Worm (Caenorhabditis elegans) whole organism, L2 larva: Measurements from ENCODE around the gene K03B4.4.

ENCODE experiments used
- F13H6.1 ChIP-seq: sonication (generic microtip); optimal IDR thresholded peaks from 2 replicates; lab custom pipeline; 2016; ENCODE audit warnings: missing genetic modification characterization, missing compliant biosample characterization
- R02D3.7 ChIP-seq: fragments of 150-350 bp; optimal IDR thresholded peaks from 2 replicates; lab custom pipeline; 2014; ENCODE audit warnings: missing biosample characterization, missing genetic modification characterization
- Y55F3AM.14 ChIP-seq: fragments of 200-800 bp; sonication (Bioruptor generic); optimal IDR thresholded peaks from 2 replicates; lab custom pipeline; 2018; ENCODE audit warnings: mild to moderate bottlenecking, missing genetic modification characterization, missing compliant biosample characterization
- ZK546.5 ChIP-seq: sonication (generic microtip); optimal IDR thresholded peaks from 2 replicates; lab custom pipeline; 2017; ENCODE audit warnings: missing biosample characterization, missing genetic modification characterization
- ama-1 ChIP-seq: fragments of 150-350 bp; optimal IDR thresholded peaks from 2 replicates; lab custom pipeline; 2018; ENCODE audit warnings: inconsistent platforms
- blmp-1 ChIP-seq: sonication (generic microtip); optimal IDR thresholded peaks from 2 replicates; lab custom pipeline; 2017; ENCODE audit warnings: missing genetic modification characterization, mild to moderate bottlenecking, missing compliant biosample characterization, antibody characterized with exemption, moderate library complexity; ENCODE audit not compliant: insufficient read depth
- ceh-16 ChIP-seq: fragments of 150-350 bp; optimal IDR thresholded peaks from 2 replicates; lab custom pipeline; 2014; ENCODE audit warnings: missing biosample characterization, missing genetic modification characterization
- ceh-82 ChIP-seq: fragments of 150-350 bp; optimal IDR thresholded peaks from 2 replicates; lab custom pipeline; 2014; ENCODE audit warnings: missing biosample characterization, missing genetic modification characterization
- crh-2 ChIP-seq: sonication (generic microtip); optimal IDR thresholded peaks from 2 replicates; lab custom pipeline; 2017; ENCODE audit warnings: missing biosample characterization, missing genetic modification characterization
- dmd-4 ChIP-seq: sonication (generic microtip); optimal IDR thresholded peaks from 2 replicates; lab custom pipeline; 2017; ENCODE audit warnings: missing biosample characterization, missing genetic modification characterization
- egl-27 ChIP-seq: sonication (generic microtip); optimal IDR thresholded peaks from 3 replicates; lab custom pipeline; 2017; ENCODE audit warnings: missing biosample characterization, missing genetic modification reagents, missing genetic modification characterization
- elt-1 ChIP-seq: fragments of 150-350 bp; optimal IDR thresholded peaks from 2 replicates; lab custom pipeline; 2014; ENCODE audit warnings: missing biosample characterization, missing genetic modification characterization
- fos-1 ChIP-seq: fragments of 150-350 bp; optimal IDR thresholded peaks from 2 replicates; lab custom pipeline; 2014; ENCODE audit warnings: missing biosample characterization, missing genetic modification characterization
- gmeb-1 ChIP-seq: fragments of 150-350 bp; optimal IDR thresholded peaks from 2 replicates; lab custom pipeline; 2014; ENCODE audit warnings: missing biosample characterization, missing genetic modification characterization
- lin-13 ChIP-seq: fragments of 150-350 bp; optimal IDR thresholded peaks from 2 replicates; lab custom pipeline; 2014; ENCODE audit warnings: missing biosample characterization, missing genetic modification reagents, missing genetic modification characterization
- lin-39 ChIP-seq: fragments of 150-350 bp; optimal IDR thresholded peaks from 2 replicates; lab custom pipeline; 2014; ENCODE audit warnings: missing biosample characterization, missing genetic modification reagents, missing genetic modification characterization
- lsy-2 ChIP-seq, 2 experiments: fragments of 150-350 bp in 1 of 2; sonication (generic microtip) in 1 of 2; optimal IDR thresholded peaks; 2 replicates each; lab custom pipeline; 2014 to 2017; ENCODE audit warnings: missing biosample characterization in 2 of 2, missing genetic modification characterization in 2 of 2
- mbf-1 ChIP-seq: sonication (generic microtip); optimal IDR thresholded peaks from 2 replicates; lab custom pipeline; 2017; ENCODE audit warnings: missing biosample characterization, missing genetic modification characterization
- nhr-10 ChIP-seq: sonication (generic microtip); optimal IDR thresholded peaks from 2 replicates; lab custom pipeline; 2017; ENCODE audit warnings: missing biosample characterization, missing genetic modification characterization
- nhr-129 ChIP-seq: fragments of 150-350 bp; optimal IDR thresholded peaks from 2 replicates; lab custom pipeline; 2014; ENCODE audit warnings: missing biosample characterization, missing genetic modification characterization
- nhr-21 ChIP-seq: fragments of 150-350 bp; optimal IDR thresholded peaks from 2 replicates; lab custom pipeline; 2014; ENCODE audit warnings: missing biosample characterization, missing genetic modification characterization
- nhr-23 ChIP-seq: fragments of 150-350 bp; optimal IDR thresholded peaks from 2 replicates; lab custom pipeline; 2014; ENCODE audit warnings: missing biosample characterization, missing genetic modification reagents, missing genetic modification characterization
- nhr-237 ChIP-seq: fragments of 150-350 bp; optimal IDR thresholded peaks from 2 replicates; lab custom pipeline; 2014; ENCODE audit warnings: missing biosample characterization, missing genetic modification characterization
- nhr-25 ChIP-seq: fragments of 150-350 bp; sonication (generic microtip); optimal IDR thresholded peaks from 3 replicates; lab custom pipeline; 2014; ENCODE audit warnings: missing biosample characterization, missing genetic modification characterization
- nhr-77 ChIP-seq: fragments of 150-350 bp; optimal IDR thresholded peaks from 2 replicates; lab custom pipeline; 2014; ENCODE audit warnings: missing biosample characterization, missing genetic modification characterization
- peb-1 ChIP-seq: fragments of 150-350 bp; optimal IDR thresholded peaks from 2 replicates; lab custom pipeline; 2014; ENCODE audit warnings: missing biosample characterization, missing genetic modification characterization
- sem-4 ChIP-seq: fragments of 150-350 bp; optimal IDR thresholded peaks from 2 replicates; lab custom pipeline; 2014; ENCODE audit warnings: missing biosample characterization, missing genetic modification reagents, missing genetic modification characterization
- sma-3 ChIP-seq: sonication (generic microtip); optimal IDR thresholded peaks from 2 replicates; lab custom pipeline; 2016; ENCODE audit warnings: missing genetic modification reagents, missing genetic modification characterization, missing compliant biosample characterization
- sma-9 ChIP-seq, 2 experiments: fragments of 150-350 bp in 1 of 2; sonication (generic microtip) in 1 of 2; optimal IDR thresholded peaks; 2 replicates each; lab custom pipeline; 2014 to 2016; ENCODE audit warnings: missing genetic modification characterization in 2 of 2, mild to moderate bottlenecking in 1 of 2, missing biosample characterization in 1 of 2, missing compliant biosample characterization in 1 of 2, missing genetic modification reagents in 1 of 2, moderate library complexity in 1 of 2
- snpc-4 ChIP-seq: fragments of 150-350 bp; optimal IDR thresholded peaks from 2 replicates; lab custom pipeline; 2014; ENCODE audit warnings: missing biosample characterization, missing genetic modification characterization
- unc-39 ChIP-seq: fragments of 150-350 bp; optimal IDR thresholded peaks from 2 replicates; lab custom pipeline; 2014; ENCODE audit warnings: missing biosample characterization, missing genetic modification characterization
- unc-62 ChIP-seq: fragments of 150-350 bp; optimal IDR thresholded peaks from 2 replicates; lab custom pipeline; 2014; ENCODE audit warnings: missing biosample characterization, missing genetic modification reagents, missing genetic modification characterization
- zag-1 ChIP-seq: fragments of 150-350 bp; optimal IDR thresholded peaks from 2 replicates; lab custom pipeline; 2014; ENCODE audit warnings: missing biosample characterization, missing genetic modification characterization
- ztf-11 ChIP-seq: sonication (generic microtip); optimal IDR thresholded peaks from 2 replicates; lab custom pipeline; 2017; ENCODE audit warnings: missing biosample characterization, missing genetic modification characterization

The K03B4.4 gene

ce11 chrV:4647857-4648256 lies 33.9 kb upstream of the K03B4.4 start, which contains the start of gene F41F3.3:
Gene F41F3.3, minus strand, starts transcription at chrV:4648239.
- TF ChIP-seq Y55F3AM.14, result peak; percentile 80
- TF ChIP-seq ama-1 (lab: Kevin White, UChicago), result peak; percentile 74
- TF ChIP-seq ceh-82 (tag; lab: Kevin White, UChicago), result no peak
- TF ChIP-seq F13H6.1 (tag; lab: Kevin White, UChicago), result peak; percentile 29
- TF ChIP-seq mbf-1 (tag; lab: Kevin White, UChicago), result no peak

- TF ChIP-seq elt-1 (tag; lab: Kevin White, UChicago), result no peak
- TF ChIP-seq gmeb-1 (tag; lab: Kevin White, UChicago), result no peak
- TF ChIP-seq nhr-10 (tag; lab: Kevin White, UChicago), result no peak
- TF ChIP-seq ZK546.5 (tag; lab: Kevin White, UChicago), result no peak
- no peak for TF ChIP-seq fos-1
- no peak for TF ChIP-seq lin-13 (GFP tag; lab: Kevin White, UChicago)
- TF ChIP-seq unc-62, result no peak
- TF ChIP-seq sem-4 (tag; lab: Kevin White, UChicago), result no peak
- TF ChIP-seq crh-2 (tag; lab: Kevin White, UChicago), result no peak
- no peak for TF ChIP-seq R02D3.7 (tag; lab: Kevin White, UChicago)
- no peak for TF ChIP-seq snpc-4
- TF ChIP-seq lin-39 (tag; lab: Kevin White, UChicago), result no peak
- TF ChIP-seq sma-3 (GFP tag; lab: Kevin White, UChicago), result no peak
- no peak for TF ChIP-seq nhr-23 (tag; lab: Kevin White, UChicago)
- TF ChIP-seq ceh-82 (tag; lab: Kevin White, UChicago), result no peak
- no peak for TF ChIP-seq peb-1
- TF ChIP-seq nhr-25 (tag; lab: Kevin White, UChicago), result no peak
These were observed 33.2 kb upstream of the K03B4.4 start, which contains the start of gene F41F3.8 for ce11 chrV:4648527-4648926. Gene F41F3.8, plus strand, starts transcription at chrV:4648827.

DNA sequence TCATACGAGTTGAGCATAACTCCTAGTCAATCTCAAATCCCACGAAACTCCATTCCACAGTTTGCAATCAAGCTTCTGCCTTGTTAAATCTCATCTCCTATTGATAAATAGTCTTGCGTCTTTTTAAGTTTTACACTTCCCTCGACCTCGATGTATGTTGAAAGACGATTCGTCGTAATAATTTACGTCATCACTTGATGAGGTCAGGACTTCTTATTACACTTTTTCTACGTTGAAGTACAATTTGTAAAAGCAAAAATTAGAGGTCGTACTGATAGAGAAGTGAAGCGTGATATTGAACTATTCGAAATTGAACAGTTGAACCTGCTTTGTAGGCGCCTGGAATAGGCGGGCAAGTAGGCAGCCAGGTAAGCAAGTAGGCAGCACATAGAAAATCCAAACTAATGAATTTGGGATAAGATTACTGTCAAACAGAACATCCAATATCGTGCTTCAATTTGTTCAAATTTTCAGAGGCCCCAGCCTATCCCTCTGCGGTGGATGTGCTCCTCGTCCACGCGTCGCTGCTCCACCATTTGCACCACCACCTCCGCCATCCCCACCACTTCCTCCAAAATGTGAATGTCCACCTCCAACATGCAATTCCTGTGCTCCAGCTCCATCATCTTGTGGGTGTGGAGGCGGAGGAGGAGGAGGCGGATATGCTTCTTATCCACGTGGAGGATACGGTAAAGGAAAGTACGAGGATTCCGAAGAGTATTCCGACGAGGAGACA lies 32.0 kb upstream of the K03B4.4 start:
- TF ChIP-seq nhr-21 (tag; lab: Kevin White, UChicago), result no peak
- no peak for TF ChIP-seq nhr-77 (tag; lab: Kevin White, UChicago)
- no peak for TF ChIP-seq ceh-82 (tag; lab: Kevin White, UChicago)
- no peak for TF ChIP-seq ztf-11 (tag; lab: Kevin White, UChicago)
- no peak for TF ChIP-seq egl-27
- no peak for TF ChIP-seq sma-9 (GFP tag; optimal IDR thresholded peaks at IDR 0.05; lab: Kevin White, UChicago)
- no peak for TF ChIP-seq sma-9 (tag; optimal IDR thresholded peaks at IDR 0.05; lab: Kevin White, UChicago)
- no peak for TF ChIP-seq unc-39
- no peak for TF ChIP-seq elt-1 (tag; lab: Kevin White, UChicago)
- TF ChIP-seq Y55F3AM.14, result no peak
- TF ChIP-seq zag-1, result no peak
- TF ChIP-seq ceh-16 (tag; lab: Kevin White, UChicago), result no peak
- TF ChIP-seq lin-13 (GFP tag; lab: Kevin White, UChicago), result no peak
- no peak for TF ChIP-seq nhr-237 (tag; lab: Kevin White, UChicago)
- no peak for TF ChIP-seq nhr-129 (tag; lab: Kevin White, UChicago)
- TF ChIP-seq, all 48 proteins: peak for 0

DNA sequence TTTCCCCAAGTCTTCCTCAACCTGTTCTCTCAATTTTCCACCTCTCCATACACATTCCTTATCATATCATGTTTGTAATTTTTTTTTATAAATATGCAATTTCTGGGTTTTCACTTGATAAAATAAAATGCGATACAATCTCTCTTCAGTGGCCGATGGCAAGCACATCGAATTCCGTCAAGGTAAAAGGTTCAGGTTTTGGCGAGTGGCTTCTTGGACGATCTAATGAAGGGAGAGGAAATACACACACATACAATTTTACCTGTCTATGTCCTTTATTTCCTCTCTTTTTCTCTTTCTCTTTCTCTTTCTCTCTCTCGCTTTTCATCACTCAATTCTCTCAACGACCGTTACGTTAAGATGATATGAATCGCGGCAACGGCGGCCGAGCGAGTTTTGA lies 30.3 kb upstream of the K03B4.4 start:
- no peak for TF ChIP-seq nhr-129 (tag; lab: Kevin White, UChicago)
- TF ChIP-seq peb-1, result peak; percentile 7
- no peak for TF ChIP-seq dmd-4 (tag; lab: Kevin White, UChicago)
- TF ChIP-seq gmeb-1 (tag; lab: Kevin White, UChicago), result peak; percentile 18
- no peak for TF ChIP-seq sma-9 (GFP tag; optimal IDR thresholded peaks at IDR 0.05; lab: Kevin White, UChicago)
- no peak for TF ChIP-seq sma-9 (tag; optimal IDR thresholded peaks at IDR 0.05; lab: Kevin White, UChicago)
- TF ChIP-seq nhr-23 (tag; lab: Kevin White, UChicago), result no peak
- peak; percentile 23 for TF ChIP-seq fos-1
- no peak for TF ChIP-seq Y55F3AM.14
- TF ChIP-seq egl-27, result no peak
- peak; percentile 23 for TF ChIP-seq nhr-21 (tag; lab: Kevin White, UChicago)
- no peak for TF ChIP-seq lsy-2 (tag; optimal IDR thresholded peaks at IDR 0.05; lab: Kevin White, UChicago)
- TF ChIP-seq blmp-1 (tag; lab: Kevin White, UChicago), result peak; percentile 77
- TF ChIP-seq nhr-25 (tag; lab: Kevin White, UChicago), result peak; percentile 44
- TF ChIP-seq nhr-237 (tag; lab: Kevin White, UChicago), result no peak
- TF ChIP-seq unc-62, result no peak
- no peak for TF ChIP-seq lin-39 (tag; lab: Kevin White, UChicago)
- TF ChIP-seq, all 48 proteins: peak for 6
